Fruit fly (Drosophila melanogaster) whole organism, embryonic: ENCODE measurements around the gene U2af50.

Experiments
- Aef1 ChIP-seq: fragments of 200-800 bp; sonication (Bioruptor generic); IDR thresholded peaks from 3 replicates; pipeline ENCODE4 v1.3.6; 2022; ENCODE audit warnings: missing biosample characterization, missing genetic modification characterization
- Antp ChIP-seq: fragments of 200-800 bp; sonication (Bioruptor generic); optimal IDR thresholded peaks from 3 replicates; lab custom pipeline; 2016; ENCODE audit warnings: missing biosample characterization, missing genetic modification characterization
- Atf-2 ChIP-seq: fragments of 200-800 bp; sonication (Bioruptor generic); optimal IDR thresholded peaks from 2 replicates; lab custom pipeline; 2016; ENCODE audit warnings: missing biosample characterization, missing genetic modification characterization
- Awh ChIP-seq: fragments of 200-800 bp; sonication (Bioruptor generic); IDR thresholded peaks from 2 replicates; pipeline ENCODE4, ENCODE4 v1.3.6; 2022; ENCODE audit warnings: missing biosample characterization, missing genetic modification characterization
- CG10209 ChIP-seq: fragments of 200-800 bp; sonication (Bioruptor generic); optimal IDR thresholded peaks from 3 replicates; lab custom pipeline; 2017; ENCODE audit warnings: missing biosample characterization, mild to moderate bottlenecking, missing genetic modification characterization, missing genetic modification reagents
- CG11723 ChIP-seq: fragments of 200-800 bp; sonication (Bioruptor generic); optimal IDR thresholded peaks from 2 replicates; lab custom pipeline; 2017; ENCODE audit warnings: missing biosample characterization, mild to moderate bottlenecking, missing genetic modification characterization
- CG12104 ChIP-seq: fragments of 200-800 bp; sonication (Bioruptor generic); optimal IDR thresholded peaks from 3 replicates; lab custom pipeline; 2016; ENCODE audit warnings: missing biosample characterization, missing genetic modification characterization
- CG12236 ChIP-seq: fragments of 200-800 bp; sonication (Bioruptor generic); optimal IDR thresholded peaks from 2 replicates; lab custom pipeline; 2016; ENCODE audit warnings: missing biosample characterization, missing genetic modification characterization
- CG13296 ChIP-seq: fragments of 200-800 bp; sonication (Bioruptor generic); optimal IDR thresholded peaks from 3 replicates; lab custom pipeline; 2018; ENCODE audit warnings: missing biosample characterization, mild to moderate bottlenecking, missing genetic modification characterization
- CG14441 ChIP-seq: fragments of 200-800 bp; sonication (Bioruptor generic); IDR thresholded peaks from 2 replicates; pipeline ENCODE4 v1.3.6; 2022; ENCODE audit warnings: missing biosample characterization, missing genetic modification characterization
- CG14667 ChIP-seq: fragments of 200-800 bp; sonication (Bioruptor generic); IDR thresholded peaks from 2 replicates; pipeline ENCODE4 v1.3.6; 2022; ENCODE audit warnings: missing biosample characterization, missing genetic modification characterization
- CG15601 ChIP-seq: fragments of 200-800 bp; sonication (Bioruptor generic); optimal IDR thresholded peaks from 3 replicates; lab custom pipeline; 2019; ENCODE audit warnings: missing biosample characterization, mild to moderate bottlenecking, missing genetic modification characterization, moderate library complexity
- CG1602 ChIP-seq: fragments of 200-800 bp; sonication (Bioruptor generic); optimal IDR thresholded peaks from 3 replicates; lab custom pipeline; 2016; ENCODE audit warnings: missing biosample characterization, missing genetic modification characterization
- CG1647 ChIP-seq: fragments of 200-800 bp; sonication (Bioruptor generic); optimal IDR thresholded peaks from 3 replicates; lab custom pipeline; 2016; ENCODE audit warnings: missing biosample characterization, missing genetic modification characterization
- CG2120 ChIP-seq: fragments of 200-800 bp; sonication (Bioruptor generic); optimal IDR thresholded peaks from 3 replicates; lab custom pipeline; 2016; ENCODE audit warnings: missing biosample characterization, missing genetic modification characterization
- CG2199 ChIP-seq: fragments of 200-800 bp; sonication (Bioruptor generic); IDR thresholded peaks from 3 replicates; pipeline ENCODE4 v1.3.6; 2022; ENCODE audit warnings: missing biosample characterization, missing genetic modification characterization
- CG3065 ChIP-seq: fragments of 200-800 bp; sonication (Bioruptor generic); optimal IDR thresholded peaks from 2 replicates; lab custom pipeline; 2016; ENCODE audit warnings: missing biosample characterization, missing genetic modification characterization
- CG33557 ChIP-seq: fragments of 200-800 bp; sonication (Bioruptor generic); optimal IDR thresholded peaks from 2 replicates; lab custom pipeline; 2019; ENCODE audit warnings: missing biosample characterization, mild to moderate bottlenecking, missing genetic modification characterization, moderate library complexity
- CG34376 ChIP-seq: fragments of 200-800 bp; sonication (Bioruptor generic); optimal IDR thresholded peaks from 2 replicates; lab custom pipeline; 2018; ENCODE audit warnings: missing biosample characterization, mild to moderate bottlenecking, missing genetic modification characterization
- CG6254 ChIP-seq: fragments of 200-800 bp; sonication (Bioruptor generic); optimal IDR thresholded peaks from 3 replicates; lab custom pipeline; 2017; ENCODE audit warnings: mild to moderate bottlenecking, missing biosample characterization, missing genetic modification reagents, missing genetic modification characterization
- CG6689 ChIP-seq: fragments of 200-800 bp; sonication (Bioruptor generic); IDR thresholded peaks from 2 replicates; pipeline ENCODE4 v1.3.6; 2022; ENCODE audit warnings: missing biosample characterization, missing genetic modification characterization
- CG7786 ChIP-seq: fragments of 200-800 bp; sonication (Bioruptor generic); optimal IDR thresholded peaks from 2 replicates; lab custom pipeline; 2016; ENCODE audit warnings: missing biosample characterization, missing genetic modification characterization
- Dbx ChIP-seq: fragments of 200-800 bp; sonication (Bioruptor generic); IDR thresholded peaks from 3 replicates; pipeline ENCODE4 v1.3.6; 2022; ENCODE audit warnings: missing biosample characterization, missing genetic modification characterization
- Deaf1 ChIP-seq: fragments of 200-800 bp; optimal IDR thresholded peaks from 3 replicates; lab custom pipeline; 2019; ENCODE audit warnings: missing biosample characterization, mild to moderate bottlenecking, missing genetic modification characterization, moderate library complexity
- E2f1 ChIP-seq: fragments of 200-800 bp; sonication (Bioruptor generic); IDR thresholded peaks from 2 replicates; pipeline ENCODE4 v1.3.6; 2022; ENCODE audit warnings: missing biosample characterization, missing genetic modification characterization
- Eip74EF ChIP-seq, 2 experiments: fragments of 200-800 bp in 1 of 2; fragments of >200 bp in 1 of 2; sonication (Bioruptor generic) in 1 of 2; optimal IDR thresholded peaks; 2 replicates each; lab custom pipeline; 2017 to 2019; ENCODE audit warnings: missing biosample characterization in 2 of 2, missing genetic modification characterization in 2 of 2, mild to moderate bottlenecking in 1 of 2, moderate library complexity in 1 of 2
- Elba2 ChIP-seq: fragments of 200-800 bp; sonication (Bioruptor generic); optimal IDR thresholded peaks from 3 replicates; lab custom pipeline; 2016; ENCODE audit warnings: missing biosample characterization, missing genetic modification characterization
- Ets97D ChIP-seq: fragments of 200-800 bp; sonication (Bioruptor generic); optimal IDR thresholded peaks from 3 replicates; lab custom pipeline; 2016; ENCODE audit warnings: missing biosample characterization, missing genetic modification characterization
- Fer1 ChIP-seq: fragments of 200-800 bp; sonication (Bioruptor generic); optimal IDR thresholded peaks from 2 replicates; lab custom pipeline; 2017; ENCODE audit warnings: missing biosample characterization, mild to moderate bottlenecking, missing genetic modification characterization
- Lhr ChIP-seq: fragments of 200-800 bp; sonication (Bioruptor generic); optimal IDR thresholded peaks from 3 replicates; lab custom pipeline; 2017; ENCODE audit warnings: mild to moderate bottlenecking, missing biosample characterization, missing genetic modification reagents, missing genetic modification characterization
- Oli ChIP-seq: fragments of 200-800 bp; sonication (Bioruptor generic); optimal IDR thresholded peaks from 2 replicates; lab custom pipeline; 2018; ENCODE audit warnings: missing biosample characterization, mild to moderate bottlenecking, missing genetic modification characterization, moderate library complexity
- Pdp1 ChIP-seq, 2 experiments: fragments of 200-800 bp; sonication (Bioruptor generic); optimal IDR thresholded peaks; 3 replicates each; lab custom pipeline; 2016; ENCODE audit warnings: missing biosample characterization in 2 of 2, missing genetic modification characterization in 2 of 2, mild to moderate bottlenecking in 1 of 2, moderate library complexity in 1 of 2
- Sry-δ ChIP-seq: fragments of 200-800 bp; sonication (Bioruptor generic); optimal IDR thresholded peaks from 2 replicates; lab custom pipeline; 2016; ENCODE audit warnings: missing biosample characterization, missing genetic modification characterization
- ash1 ChIP-seq: fragments of 200-800 bp; sonication (Bioruptor generic); optimal IDR thresholded peaks from 2 replicates; lab custom pipeline; 2018; ENCODE audit warnings: missing biosample characterization, mild to moderate bottlenecking, missing genetic modification characterization
- bbx ChIP-seq: fragments of 200-800 bp; sonication (Bioruptor generic); IDR thresholded peaks from 2 replicates; pipeline ENCODE4 v1.3.6; 2022; ENCODE audit warnings: missing biosample characterization, missing genetic modification characterization; ENCODE audit not compliant: partially characterized antibody
- croc ChIP-seq: fragments of 200-800 bp; sonication (Bioruptor generic); conservative IDR thresholded peaks from 3 replicates; pipeline ENCODE4 v1.3.6; 2022; ENCODE audit warnings: missing biosample characterization, missing genetic modification characterization
- eve ChIP-seq, 2 experiments: fragments of >200 bp; optimal IDR thresholded peaks; 2 replicates each; lab custom pipeline; 2017; ENCODE audit warnings: missing biosample characterization in 2 of 2, missing genetic modification characterization in 2 of 2
- gcm2 ChIP-seq: fragments of 200-800 bp; sonication (Bioruptor generic); optimal IDR thresholded peaks from 2 replicates; lab custom pipeline; 2016; ENCODE audit warnings: missing biosample characterization, missing genetic modification characterization
- h ChIP-seq: fragments of >200 bp; optimal IDR thresholded peaks from 2 replicates; lab custom pipeline; 2017
- klu ChIP-seq: fragments of 200-800 bp; sonication (Bioruptor generic); IDR thresholded peaks from 2 replicates; pipeline ENCODE4 v1.3.6; 2022; ENCODE audit warnings: missing biosample characterization, missing genetic modification characterization
- maf-S ChIP-seq: fragments of 200-800 bp; sonication (Bioruptor generic); optimal IDR thresholded peaks from 2 replicates; lab custom pipeline; 2016; ENCODE audit warnings: missing biosample characterization, missing genetic modification characterization
- nom ChIP-seq: fragments of 200-800 bp; sonication (Bioruptor generic); optimal IDR thresholded peaks from 2 replicates; lab custom pipeline; 2017; ENCODE audit warnings: missing biosample characterization, missing genetic modification characterization, mild to moderate bottlenecking, moderate library complexity, missing genetic modification reagents
- odd ChIP-seq: fragments of 200-800 bp; sonication (Bioruptor generic); optimal IDR thresholded peaks from 2 replicates; lab custom pipeline; 2017; ENCODE audit warnings: missing biosample characterization, mild to moderate bottlenecking, missing genetic modification characterization
- schlank ChIP-seq: fragments of 200-800 bp; sonication (Bioruptor generic); optimal IDR thresholded peaks from 2 replicates; lab custom pipeline; 2018; ENCODE audit warnings: missing biosample characterization, mild to moderate bottlenecking, missing genetic modification characterization
- scrt ChIP-seq: fragments of 200-800 bp; sonication (Bioruptor generic); optimal IDR thresholded peaks from 2 replicates; lab custom pipeline; 2018; ENCODE audit warnings: missing biosample characterization, mild to moderate bottlenecking, missing genetic modification characterization, moderate library complexity
- sim ChIP-seq: fragments of 200-800 bp; sonication (Bioruptor generic); IDR thresholded peaks from 2 replicates; pipeline ENCODE4 v1.3.6; 2022; ENCODE audit warnings: missing biosample characterization, missing genetic modification characterization
- sisA ChIP-seq: fragments of 200-800 bp; sonication (Bioruptor generic); IDR thresholded peaks from 2 replicates; pipeline ENCODE4 v1.3.6; 2022; ENCODE audit warnings: missing biosample characterization, missing genetic modification characterization
- stc ChIP-seq: fragments of 200-800 bp; sonication (Bioruptor generic); IDR thresholded peaks from 2 replicates; pipeline ENCODE4 v1.3.6; 2022; ENCODE audit warnings: missing biosample characterization, missing genetic modification characterization
- tio ChIP-seq: fragments of 200-800 bp; sonication (Bioruptor generic); optimal IDR thresholded peaks from 2 replicates; lab custom pipeline; 2017; ENCODE audit warnings: missing biosample characterization, missing genetic modification characterization, inconsistent platforms
- zfh2 ChIP-seq: fragments of 200-800 bp; sonication (Bioruptor generic); optimal IDR thresholded peaks from 2 replicates; lab custom pipeline; 2016; ENCODE audit warnings: missing biosample characterization, missing genetic modification characterization

U2af50 gene

dm6 chrX:16332615-16333288, 26.1 kb downstream of the U2af50 start (continued):
- TF ChIP-seq CG1602 (peak; percentile 91), CG14667 (GFP tag; lab: Robert Waterston, UW) (peak; percentile 85), Ets97D (peak; percentile 80), ash1 (peak; percentile 87), Pdp1 (GFP tag; optimal IDR thresholded peaks at IDR 0.05; lab: Kevin White, UChicago) (peak; percentile 88 to 96), zfh2 (GFP tag; lab: Kevin White, UChicago) (peak; percentile 94), scrt (GFP tag; lab: Kevin White, UChicago) (peak; percentile 95), CG12104 (GFP tag; lab: Kevin White, UChicago) (peak; percentile 94), CG10209 (GFP tag; lab: Kevin White, UChicago) (peak; percentile 97), sisA (GFP tag; lab: Robert Waterston, UW) (peak; percentile 91), CG12236 (GFP tag; lab: Kevin White, UChicago) (peak; percentile 93), sim (peak; percentile 80; the same call in 1 of the 2 replicates), CG2199 (peak; percentile 95; the same call in 2 of the 3 replicates), bbx (no peak), CG6254 (GFP tag; lab: Kevin White, UChicago) (peak; percentile 91), Antp (GFP tag; lab: Kevin White, UChicago) (peak; percentile 94), CG13296 (GFP tag; lab: Kevin White, UChicago) (peak; percentile 98), CG1647 (GFP tag; lab: Kevin White, UChicago) (peak; percentile 92), Elba2 (GFP tag; lab: Kevin White, UChicago) (no peak), CG3065 (GFP tag; lab: Kevin White, UChicago) (peak; percentile 90), croc (GFP tag; lab: Robert Waterston, UW) (peak; percentile 92), CG33557 (GFP tag; lab: Kevin White, UChicago) (peak; percentile 96), odd (GFP tag; lab: Kevin White, UChicago) (peak; percentile 97), tio (GFP tag; lab: Kevin White, UChicago) (peak; percentile 95), h (lab: Kevin White, UChicago) (no peak), CG7786 (GFP tag; lab: Kevin White, UChicago) (peak; percentile 96), Oli (peak; percentile 98), E2f1 (GFP tag; lab: Robert Waterston, UW) (peak; percentile 90), Lhr (peak; percentile 86), CG34376 (GFP tag; lab: Kevin White, UChicago) (peak; percentile 98), stc (peak; percentile 91), Sry-δ (GFP tag; lab: Kevin White, UChicago) (peak; percentile 49), nom (GFP tag; lab: Kevin White, UChicago) (peak; percentile 91), CG14441 (GFP tag; lab: Robert Waterston, UW) (peak; percentile 92), Eip74EF (GFP tag; optimal IDR thresholded peaks at IDR 0.05; lab: Kevin White, UChicago) (peak in 1 of 2 experiments; percentile 98), eve (GFP tag; optimal IDR thresholded peaks at IDR 0.05; lab: Kevin White, UChicago) (no peak), maf-S (GFP tag; lab: Kevin White, UChicago) (peak; percentile 92), Awh (GFP tag; lab: Robert Waterston, UW) (peak; percentile 86), Dbx (peak; percentile 90; the same call in 2 of the 3 replicates), Atf-2 (GFP tag; lab: Kevin White, UChicago) (peak; percentile 94), CG15601 (tag; lab: Kevin White, UChicago) (peak; percentile 95), Aef1 (GFP tag; lab: Robert Waterston, UW) (peak; percentile 91), Fer1 (GFP tag; lab: Kevin White, UChicago) (peak; percentile 97), CG11723 (GFP tag; lab: Kevin White, UChicago) (peak; percentile 94), Deaf1 (tag; lab: Kevin White, UChicago) (peak; percentile 76), CG6689 (GFP tag; lab: Robert Waterston, UW) (peak; percentile 88), schlank (tag; lab: Kevin White, UChicago) (peak; percentile 90), CG2120 (peak; percentile 97), gcm2 (GFP tag; lab: Kevin White, UChicago) (peak; percentile 86), klu (GFP tag; lab: Robert Waterston, UW) (peak; percentile 84)
